Fruit fly (Drosophila melanogaster): ENCODE data around the gene tal-2A.
A peak's percentile ranks its signal among the peaks of the same experiment; 100 is the strongest.

tal-2A gene

DNA sequence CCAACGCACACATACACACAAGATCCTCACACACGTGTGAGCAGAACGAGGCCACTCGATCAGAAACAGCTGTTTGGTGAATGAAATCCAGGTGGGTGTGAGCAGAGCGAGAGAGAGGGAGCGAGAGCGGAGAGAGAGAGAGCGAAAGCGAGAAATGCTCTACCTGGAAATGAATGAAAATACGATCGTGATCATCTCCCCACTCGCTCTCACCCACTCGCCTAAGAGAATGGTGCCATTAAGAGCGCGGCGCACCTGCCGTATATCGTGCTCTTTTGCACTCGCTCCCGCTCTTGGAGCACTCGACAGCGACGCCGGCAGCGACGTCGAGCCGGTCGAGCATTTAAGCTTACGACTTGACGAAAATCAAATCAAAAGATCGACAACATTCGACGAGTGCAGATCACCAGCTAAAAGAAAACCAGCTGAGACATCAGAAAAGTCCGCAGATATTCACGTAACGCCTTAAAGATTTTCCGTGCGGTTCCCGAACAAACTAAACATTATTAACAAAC, at the start of gene tal-2A, which contains the start of the genes tal-1A, tal-3A and tal-AA (continued):
- TF ChIP-seq dpn (GFP tag; optimal IDR thresholded peaks at IDR 0.05) (no peak), HLH3B (GFP tag; IDR thresholded peaks at IDR 0.05) (no peak; the same call in 1 of the 2 replicates), HLHmδ (GFP tag; optimal IDR thresholded peaks at IDR 0.05) (peak; percentile 49), Jarid2 (GFP tag; optimal IDR thresholded peaks at IDR 0.05) (peak; percentile 87), Adf1 (GFP tag; IDR thresholded peaks at IDR 0.05) (peak; percentile 90), ase (GFP tag; IDR thresholded peaks at IDR 0.05) (no peak), Opbp (GFP tag; IDR thresholded peaks at IDR 0.05; ENCODE audit: partially characterized antibody) (0 out of 3 replicates have a peak, but pooled peaks have one; percentile 47), CG8478 (optimal IDR thresholded peaks at IDR 0.05) (no peak), gem (tag; optimal IDR thresholded peaks at IDR 0.05) (no peak), CrebB (tag; optimal IDR thresholded peaks at IDR 0.05) (peak; percentile 10), en (GFP tag; optimal IDR thresholded peaks at IDR 0.05) (no peak), slou (GFP tag; optimal IDR thresholded peaks at IDR 0.05) (no peak), MESR4 (GFP tag; optimal IDR thresholded peaks at IDR 0.05) (no peak), unc-4 (GFP tag; IDR thresholded peaks at IDR 0.05; ENCODE audit: partially characterized antibody) (0 out of 2 replicates have a peak, but pooled peaks have one; percentile 30), Dll (GFP tag; IDR thresholded peaks at IDR 0.05; ENCODE audit: partially characterized antibody) (peak; percentile 74), sr (GFP tag; IDR thresholded peaks at IDR 0.05) (peak; percentile 75; the same call in 2 of the 3 replicates), pan (optimal IDR thresholded peaks at IDR 0.05) (no peak), pan (GFP tag; optimal IDR thresholded peaks at IDR 0.05 in 1 of 2, IDR thresholded peaks at IDR 0.05 in 1 of 2) (peak in 1 of 2 experiments; percentile 39), CG10431 (GFP tag; optimal IDR thresholded peaks at IDR 0.05) (peak; percentile 41), Max (GFP tag; optimal IDR thresholded peaks at IDR 0.05) (no peak), CG2202 (tag; optimal IDR thresholded peaks at IDR 0.05) (no peak), CG32532 (GFP tag; IDR thresholded peaks at IDR 0.05) (peak; percentile 81; the same call in 1 of the 2 replicates), zfh1 (GFP tag; IDR thresholded peaks at IDR 0.05) (peak; percentile 54; the same call in 1 of the 3 replicates), jumu (GFP tag; optimal IDR thresholded peaks at IDR 0.05) (no peak), NC2α (GFP tag; optimal IDR thresholded peaks at IDR 0.05) (peak; percentile 60), ci (GFP tag; IDR thresholded peaks at IDR 0.05) (peak; percentile 84), CG31365 (tag; optimal IDR thresholded peaks at IDR 0.05) (peak; percentile 38), nerfin-1 (tag; optimal IDR thresholded peaks at IDR 0.05) (no peak), CG6175 (GFP tag; IDR thresholded peaks at IDR 0.05) (no peak), kni (GFP tag; optimal IDR thresholded peaks at IDR 0.05) (peak; percentile 42), HLH4C (GFP tag; IDR thresholded peaks at IDR 0.05; ENCODE audit: partially characterized antibody) (0 out of 3 replicates have a peak, but pooled peaks have one; percentile 7), CG17385 (GFP tag; optimal IDR thresholded peaks at IDR 0.05) (peak; percentile 65), hbn (GFP tag; IDR thresholded peaks at IDR 0.05; ENCODE audit: partially characterized antibody) (peak; percentile 63), gce (GFP tag; IDR thresholded peaks at IDR 0.05) (peak; percentile 45; the same call in 1 of the 3 replicates), CG14965 (GFP tag; optimal IDR thresholded peaks at IDR 0.05; ENCODE audit: borderline replicate concordance) (no peak), CG7745 (tag; optimal IDR thresholded peaks at IDR 0.05) (no peak), maf-S (GFP tag; optimal IDR thresholded peaks at IDR 0.05) (no peak), gsb-n (tag; optimal IDR thresholded peaks at IDR 0.05) (peak; percentile 26), CG12299 (tag; optimal IDR thresholded peaks at IDR 0.05) (peak; percentile 19), chinmo (GFP tag; IDR thresholded peaks at IDR 0.05; ENCODE audit: partially characterized antibody) (peak; percentile 86; the same call in 2 of the 4 replicates), Scr (GFP tag; IDR thresholded peaks at IDR 0.05; ENCODE audit: partially characterized antibody) (peak; percentile 49; the same call in 1 of the 2 replicates), Nf-YB (GFP tag; optimal IDR thresholded peaks at IDR 0.05) (peak; percentile 90)

All from whole organism, embryonic.